Fruit fly (Drosophila melanogaster) S2 (cell line): ENCODE results near the gene CG12708.

Experiments
- CG8478 ChIP-seq: fragments of >200 bp; optimal IDR thresholded peaks from 2 replicates; lab custom pipeline; 2018
- CTCF ChIP-seq, 2 experiments: fragments of >200 bp; optimal IDR thresholded peaks; 2 replicates each; lab custom pipeline; 2018

DNA sequence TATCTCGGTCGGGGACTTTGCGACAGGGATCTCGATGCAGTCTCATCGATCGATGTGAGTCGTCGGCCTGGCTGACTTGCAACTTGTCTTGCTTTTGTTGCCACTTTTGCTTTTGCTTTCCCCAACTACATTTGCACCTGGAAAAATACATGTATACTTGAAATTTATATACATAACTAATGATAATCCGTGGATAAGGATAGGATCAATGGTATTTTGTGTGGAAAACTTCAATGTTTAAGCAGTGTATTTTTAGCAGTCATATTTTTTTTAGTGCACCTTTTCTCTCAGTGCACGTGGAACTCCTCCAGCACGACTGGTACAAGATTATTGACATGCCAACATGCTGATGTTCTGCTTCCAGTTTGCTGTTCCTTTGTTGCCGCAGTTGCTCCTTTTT, 36.3 kb upstream of the CG12708 start:
- TF ChIP-seq CG8478 (lab: Kevin White, UChicago) (no peak), CTCF (optimal IDR thresholded peaks at IDR 0.05; lab: Kevin White, UChicago) (no peak)
